Worm (Caenorhabditis elegans) whole organism, L3 larva: ENCODE data around the gene C29F5.8.

Experiments
- R02D3.7 ChIP-seq: fragments of 150-350 bp; optimal IDR thresholded peaks from 2 replicates; lab custom pipeline; 2014; ENCODE audit warnings: missing biosample characterization, missing genetic modification characterization
- ZK546.5 ChIP-seq: sonication (generic microtip); optimal IDR thresholded peaks from 2 replicates; lab custom pipeline; 2017; ENCODE audit warnings: missing biosample characterization, missing genetic modification characterization
- aly-2 ChIP-seq: fragments of 150-350 bp; optimal IDR thresholded peaks from 2 replicates; lab custom pipeline; 2014; ENCODE audit warnings: missing biosample characterization, missing genetic modification characterization
- ama-1 ChIP-seq: fragments of 150-350 bp; optimal IDR thresholded peaks from 2 replicates; lab custom pipeline; 2018
- ceh-16 ChIP-seq: sonication (generic microtip); optimal IDR thresholded peaks from 2 replicates; lab custom pipeline; 2017; ENCODE audit warnings: missing biosample characterization, missing genetic modification characterization
- ceh-28 ChIP-seq: fragments of 150-350 bp; optimal IDR thresholded peaks from 2 replicates; lab custom pipeline; 2014; ENCODE audit warnings: missing biosample characterization, missing genetic modification reagents, missing genetic modification characterization
- egl-27 ChIP-seq: sonication (generic microtip); optimal IDR thresholded peaks from 4 replicates; lab custom pipeline; 2017; ENCODE audit warnings: missing biosample characterization, missing genetic modification reagents, missing genetic modification characterization
- egl-5 ChIP-seq: fragments of 150-350 bp; optimal IDR thresholded peaks from 2 replicates; lab custom pipeline; 2017; ENCODE audit warnings: missing biosample characterization, missing genetic modification reagents, missing genetic modification characterization, inconsistent platforms
- elt-1 ChIP-seq: fragments of 150-350 bp; optimal IDR thresholded peaks from 2 replicates; lab custom pipeline; 2014; ENCODE audit warnings: missing biosample characterization, missing genetic modification characterization
- elt-2 ChIP-seq: sonication (generic microtip); optimal IDR thresholded peaks from 2 replicates; lab custom pipeline; 2016; ENCODE audit warnings: missing genetic modification reagents, mild to moderate bottlenecking, missing genetic modification characterization, missing compliant biosample characterization
- elt-3 ChIP-seq, 3 experiments: fragments of 150-350 bp in 1 of 3; sonication (generic microtip) in 2 of 3; optimal IDR thresholded peaks; 2 replicates in 2 of 3; 4 replicates in 1 of 3; lab custom pipeline; 2014 to 2017; ENCODE audit warnings: missing biosample characterization in 3 of 3, missing genetic modification characterization in 3 of 3
- eor-1 ChIP-seq, 2 experiments: fragments of 150-350 bp; optimal IDR thresholded peaks; 2 replicates each; lab custom pipeline; 2014 to 2018; ENCODE audit warnings: missing biosample characterization in 2 of 2, missing genetic modification characterization in 2 of 2
- hmg-11 ChIP-seq: sonication (generic microtip); optimal IDR thresholded peaks from 2 replicates; lab custom pipeline; 2016; ENCODE audit warnings: missing genetic modification characterization, missing compliant biosample characterization
- jun-1 ChIP-seq: fragments of 150-350 bp; optimal IDR thresholded peaks from 2 replicates; lab custom pipeline; 2014; ENCODE audit warnings: missing biosample characterization, missing genetic modification reagents, missing genetic modification characterization
- lin-15B ChIP-seq: fragments of 150-350 bp; optimal IDR thresholded peaks from 2 replicates; lab custom pipeline; 2014; ENCODE audit warnings: missing biosample characterization, missing genetic modification characterization
- lin-39 ChIP-seq: fragments of 150-350 bp; optimal IDR thresholded peaks from 2 replicates; lab custom pipeline; 2018; ENCODE audit warnings: missing biosample characterization, missing genetic modification reagents, missing genetic modification characterization
- lsy-12 ChIP-seq: sonication (generic microtip); optimal IDR thresholded peaks from 2 replicates; lab custom pipeline; 2016; ENCODE audit warnings: mild to moderate bottlenecking, missing genetic modification characterization, missing compliant biosample characterization
- nfya-1 ChIP-seq: sonication (generic microtip); optimal IDR thresholded peaks from 2 replicates; lab custom pipeline; 2017; ENCODE audit warnings: missing genetic modification characterization, mild to moderate bottlenecking, missing compliant biosample characterization, antibody characterized with exemption, moderate library complexity; ENCODE audit not compliant: insufficient read depth
- nhr-11 ChIP-seq: fragments of 150-350 bp; optimal IDR thresholded peaks from 2 replicates; lab custom pipeline; 2014; ENCODE audit warnings: missing biosample characterization, missing genetic modification characterization
- nhr-23 ChIP-seq: fragments of 150-350 bp; optimal IDR thresholded peaks from 2 replicates; lab custom pipeline; 2014; ENCODE audit warnings: missing biosample characterization, missing genetic modification reagents, missing genetic modification characterization
- nhr-237 ChIP-seq: fragments of 150-350 bp; optimal IDR thresholded peaks from 2 replicates; lab custom pipeline; 2014; ENCODE audit warnings: missing biosample characterization, missing genetic modification characterization
- nhr-25 ChIP-seq: sonication (generic microtip); optimal IDR thresholded peaks from 2 replicates; lab custom pipeline; 2017; ENCODE audit warnings: missing biosample characterization, missing genetic modification characterization
- nhr-43 ChIP-seq: sonication (generic microtip); optimal IDR thresholded peaks from 2 replicates; lab custom pipeline; 2016; ENCODE audit warnings: mild to moderate bottlenecking, missing genetic modification characterization, missing compliant biosample characterization; ENCODE audit not compliant: poor library complexity, severe bottlenecking
- nhr-77 ChIP-seq: fragments of 150-350 bp; optimal IDR thresholded peaks from 2 replicates; lab custom pipeline; 2014; ENCODE audit warnings: missing biosample characterization, missing genetic modification characterization
- pha-4 ChIP-seq: fragments of 150-350 bp; optimal IDR thresholded peaks from 2 replicates; lab custom pipeline; 2014; ENCODE audit warnings: missing biosample characterization, missing genetic modification reagents, missing genetic modification characterization
- pqm-1 ChIP-seq: fragments of 150-350 bp; optimal IDR thresholded peaks from 2 replicates; lab custom pipeline; 2017; ENCODE audit warnings: missing biosample characterization, missing genetic modification characterization, inconsistent platforms
- sea-2 ChIP-seq: fragments of 150-350 bp; sonication (generic microtip); optimal IDR thresholded peaks from 4 replicates; lab custom pipeline; 2014; ENCODE audit warnings: missing biosample characterization, missing genetic modification reagents, missing genetic modification characterization
- skn-1 ChIP-seq: fragments of 150-350 bp; optimal IDR thresholded peaks from 2 replicates; lab custom pipeline; 2014; ENCODE audit warnings: missing biosample characterization, missing genetic modification characterization
- snpc-4 ChIP-seq: fragments of 150-350 bp; optimal IDR thresholded peaks from 2 replicates; lab custom pipeline; 2014; ENCODE audit warnings: missing biosample characterization, missing genetic modification characterization
- tbx-2 ChIP-seq: sonication (generic microtip); optimal IDR thresholded peaks from 2 replicates; lab custom pipeline; 2016; ENCODE audit warnings: mild to moderate bottlenecking, missing genetic modification characterization, missing compliant biosample characterization
- unc-39 ChIP-seq: sonication (generic microtip); optimal IDR thresholded peaks from 4 replicates; lab custom pipeline; 2017; ENCODE audit warnings: missing biosample characterization, missing genetic modification characterization
- zag-1 ChIP-seq: fragments of 150-350 bp; optimal IDR thresholded peaks from 2 replicates; lab custom pipeline; 2014; ENCODE audit warnings: missing biosample characterization, missing genetic modification characterization
- ztf-11 ChIP-seq: fragments of 150-350 bp; optimal IDR thresholded peaks from 2 replicates; lab custom pipeline; 2014; ENCODE audit warnings: missing biosample characterization, missing genetic modification characterization
- ztf-4 ChIP-seq: fragments of 150-350 bp; optimal IDR thresholded peaks from 2 replicates; lab custom pipeline; 2014; ENCODE audit warnings: missing biosample characterization, missing genetic modification characterization

C29F5.8 gene

DNA sequence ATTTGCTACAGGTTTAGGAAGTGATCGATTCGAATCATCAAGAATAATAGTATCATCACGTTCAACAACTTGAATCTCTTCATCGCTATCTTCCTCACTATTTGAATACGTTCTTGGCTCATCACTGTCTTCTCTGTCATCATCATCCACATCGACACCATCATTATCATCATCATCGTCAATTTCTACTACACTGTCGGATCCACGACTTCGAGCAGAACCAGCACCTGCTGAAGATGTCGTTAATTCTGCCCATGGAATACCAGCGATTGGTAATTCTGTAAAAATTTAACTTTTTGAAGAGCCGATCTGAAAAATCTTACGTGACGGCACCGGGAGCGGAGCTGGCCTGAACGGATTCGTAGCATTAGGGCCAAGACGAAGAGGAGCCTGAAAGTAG is 43.7 kb downstream of the C29F5.8 start:
- no peak for TF ChIP-seq nhr-237 (tag; lab: Kevin White, UChicago)
- no peak for TF ChIP-seq ztf-4
- TF ChIP-seq zag-1, result no peak
- no peak for TF ChIP-seq unc-39 (tag; lab: Kevin White, UChicago)
- no peak for TF ChIP-seq ceh-16 (tag; lab: Kevin White, UChicago)
- TF ChIP-seq elt-1 (tag; lab: Kevin White, UChicago), result no peak
- no peak for TF ChIP-seq aly-2 (tag; lab: Kevin White, UChicago)
- no peak for TF ChIP-seq egl-5 (tag; lab: Kevin White, UChicago)
- no peak for TF ChIP-seq eor-1 (tag; optimal IDR thresholded peaks at IDR 0.05; lab: Kevin White, UChicago)

DNA sequence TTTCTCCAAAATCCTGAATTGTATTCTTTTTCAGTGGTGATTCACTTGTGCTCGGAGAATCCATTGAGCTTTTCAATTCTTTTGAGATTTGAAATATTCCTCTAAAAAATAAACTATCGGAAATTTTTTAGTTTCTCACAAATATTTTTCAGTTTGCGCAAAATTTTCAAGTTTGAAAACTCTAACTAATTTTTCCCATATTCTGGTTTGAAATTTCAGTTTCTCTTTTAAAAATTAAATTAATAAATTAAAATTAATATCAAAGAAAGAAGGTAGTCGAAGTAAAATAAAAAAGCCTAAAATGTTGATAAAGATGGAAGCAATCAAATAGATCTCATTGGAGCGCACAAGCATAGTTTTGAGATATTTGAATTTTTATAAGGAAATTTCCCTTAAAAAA is 45.7 kb downstream of the C29F5.8 start, which contains the start of gene C32D5.10:
C32D5.10 (minus strand) TSS at position 101 of the 400 bp plus-strand sequence.
- TF ChIP-seq nhr-23 (tag; lab: Kevin White, UChicago) (peak; percentile 13), elt-2 (tag; lab: Kevin White, UChicago) (no peak), R02D3.7 (tag; lab: Kevin White, UChicago) (no peak)

DNA sequence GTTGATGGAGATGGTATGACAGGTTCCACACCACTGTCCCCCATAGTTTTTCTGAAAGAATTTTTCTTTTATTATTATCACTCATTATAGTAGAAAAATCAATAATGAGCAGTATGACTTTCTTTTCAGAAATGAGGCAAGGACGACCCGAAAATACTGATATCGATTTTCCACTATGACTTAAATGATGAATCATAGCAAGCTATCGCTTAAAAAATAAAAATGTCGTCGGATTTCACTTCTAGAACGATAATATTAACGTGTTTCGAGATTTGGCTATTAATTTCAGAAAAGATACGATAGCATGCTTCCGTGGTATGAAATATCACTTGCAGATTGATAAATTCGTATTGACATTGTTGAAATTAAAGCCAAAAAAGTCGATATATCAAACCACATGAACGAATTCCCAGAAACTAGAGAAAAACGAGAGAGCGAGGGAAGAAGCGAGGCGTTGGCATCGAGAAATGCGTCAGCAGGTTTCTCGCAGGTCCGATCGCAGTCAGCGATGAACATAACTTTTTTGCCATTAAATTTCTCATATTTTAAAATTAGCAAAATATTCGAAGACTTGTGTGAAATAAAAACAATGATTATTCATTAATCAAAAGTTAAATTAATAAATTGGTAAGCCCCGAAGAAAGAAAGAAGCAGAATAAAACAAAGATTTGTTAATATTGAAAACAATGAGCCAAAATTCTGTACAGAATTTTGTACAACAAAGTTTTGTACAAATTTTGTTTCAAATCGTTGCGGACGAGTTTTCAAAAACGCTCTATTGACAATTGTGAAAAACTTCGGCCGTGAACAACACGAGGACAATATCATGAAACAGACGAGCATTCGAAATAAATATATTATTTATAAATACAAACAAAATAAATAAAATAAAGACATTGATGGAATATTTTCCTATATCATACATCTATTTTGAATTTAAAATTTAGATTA is 49.4 kb downstream of the C29F5.8 start, which contains the start of gene C32D5.11:
C32D5.11 (minus strand) TSS at position 51 of the 951 bp plus-strand sequence.
- TF ChIP-seq nhr-11 (tag; lab: Kevin White, UChicago) (peak; percentile 24), aly-2 (tag; lab: Kevin White, UChicago) (no peak), elt-3 (tag; optimal IDR thresholded peaks at IDR 0.05; lab: Kevin White, UChicago) (no peak), lin-39 (tag; lab: Kevin White, UChicago) (peak; percentile 84), lin-15B (tag; lab: Kevin White, UChicago) (peak; percentile 78), jun-1 (tag; lab: Kevin White, UChicago) (no peak), egl-5 (tag; lab: Kevin White, UChicago) (no peak), ama-1 (lab: Kevin White, UChicago) (no peak), nhr-23 (tag; lab: Kevin White, UChicago) (peak; percentile 79), egl-27 (tag; lab: Kevin White, UChicago) (no peak), sea-2 (no peak), hmg-11 (tag; lab: Kevin White, UChicago) (peak; percentile 43), nfya-1 (tag; lab: Kevin White, UChicago) (peak; percentile 78), nhr-43 (tag; lab: Kevin White, UChicago) (peak; percentile 36), ZK546.5 (tag; lab: Kevin White, UChicago) (no peak), zag-1 (no peak), nhr-25 (tag; lab: Kevin White, UChicago) (peak; percentile 50), elt-2 (tag; lab: Kevin White, UChicago) (peak; percentile 35), skn-1 (tag; lab: Kevin White, UChicago) (peak; percentile 35), lsy-12 (tag; lab: Kevin White, UChicago) (peak; percentile 74), pqm-1 (peak; percentile 65), ztf-11 (no peak), ceh-28 (peak; percentile 11), nhr-77 (tag; lab: Kevin White, UChicago) (no peak), tbx-2 (tag; lab: Kevin White, UChicago) (peak; percentile 27), pha-4 (tag; lab: Kevin White, UChicago) (peak; percentile 72), eor-1 (tag; optimal IDR thresholded peaks at IDR 0.05; lab: Kevin White, UChicago) (no peak), elt-1 (tag; lab: Kevin White, UChicago) (peak; percentile 49), snpc-4 (peak; percentile 88)
